Fruit fly (Drosophila melanogaster) whole organism, embryonic: ENCODE data around the gene bnl.

Source experiments
- CG16863 ChIP-seq: fragments of 200-800 bp; sonication (Bioruptor generic); optimal IDR thresholded peaks from 3 replicates; lab custom pipeline; 2016; ENCODE audit warnings: missing biosample characterization, missing genetic modification characterization
- MESR4 ChIP-seq: fragments of 200-800 bp; sonication (Bioruptor generic); optimal IDR thresholded peaks from 2 replicates; lab custom pipeline; 2018; ENCODE audit warnings: missing biosample characterization, mild to moderate bottlenecking, missing genetic modification characterization, moderate library complexity

dm6 chr3R:19780946-19781345 lies 55.7 kb downstream of the bnl start, which contains the start of gene Acsx3:
- TF ChIP-seq CG16863 (no peak), MESR4 (no peak)
